Fruit fly (Drosophila melanogaster): ENCODE measurements around the gene CG6813.
A peak's percentile ranks its signal among the peaks of the same experiment; 100 is the strongest.

CG6813 gene

dm6 chr3R:11581340-11582252, 44.8 kb downstream of the CG6813 start, which contains the start of gene wkd (continued):
- TF ChIP-seq unc-4 (GFP tag; IDR thresholded peaks at IDR 0.05; ENCODE audit: partially characterized antibody) (peak; percentile 88), CG11093 (GFP tag; IDR thresholded peaks at IDR 0.05) (no peak), CG6813 (GFP tag; optimal IDR thresholded peaks at IDR 0.05) (no peak), Scr (GFP tag; IDR thresholded peaks at IDR 0.05; ENCODE audit: partially characterized antibody) (peak; percentile 86), CG9932 (GFP tag; IDR thresholded peaks at IDR 0.05) (peak; percentile 57; the same call in 1 of the 2 replicates)

dm6 chr3R:11578645-11579044, 47.8 kb downstream of the CG6813 start, which contains the start of the genes CG6790 and CG5342:
TSS of gene CG6790 (minus strand) at chr3R:11578745.
TSS of gene CG5342 (plus strand) at chr3R:11578826.
- no peak for TF ChIP-seq al (GFP tag; IDR thresholded peaks at IDR 0.05)
- no peak for TF ChIP-seq sisA (GFP tag; IDR thresholded peaks at IDR 0.05)
- no peak for TF ChIP-seq CG10321 (GFP tag; IDR thresholded peaks at IDR 0.05)
- no peak for TF ChIP-seq Hr51 (GFP tag; optimal IDR thresholded peaks at IDR 0.05)
- TF ChIP-seq toy (GFP tag; IDR thresholded peaks at IDR 0.05) = no peak
- TF ChIP-seq CG3838 (GFP tag; optimal IDR thresholded peaks at IDR 0.05) = no peak
- no peak for TF ChIP-seq hkb (optimal IDR thresholded peaks at IDR 0.05)
- no peak for TF ChIP-seq hkb (GFP tag; IDR thresholded peaks at IDR 0.05)
- TF ChIP-seq croc (GFP tag; conservative IDR thresholded peaks at IDR 0.05) = no peak
- TF ChIP-seq CHES-1-like (GFP tag; optimal IDR thresholded peaks at IDR 0.05) = no peak
- TF ChIP-seq CG16863 (GFP tag; optimal IDR thresholded peaks at IDR 0.05) = no peak
- TF ChIP-seq CG15696 (tag; optimal IDR thresholded peaks at IDR 0.05) = no peak
- TF ChIP-seq Max (GFP tag; optimal IDR thresholded peaks at IDR 0.05) = no peak
- TF ChIP-seq jumu (GFP tag; optimal IDR thresholded peaks at IDR 0.05) = no peak
- no peak for TF ChIP-seq abd-A (tag; optimal IDR thresholded peaks at IDR 0.05)
- no peak for TF ChIP-seq Hsf (GFP tag; optimal IDR thresholded peaks at IDR 0.05)
- TF ChIP-seq Fer3 (tag; optimal IDR thresholded peaks at IDR 0.05) = no peak
- TF ChIP-seq Sin3A (optimal IDR thresholded peaks at IDR 0.05) = no peak
- no peak for TF ChIP-seq Doc2 (GFP tag; IDR thresholded peaks at IDR 0.05)

Measured in whole organism, embryonic.